Fruit fly (Drosophila melanogaster) whole organism, embryonic: ENCODE measurements around the gene CSN6.
A peak's percentile ranks its signal among the peaks of the same experiment; 100 is the strongest.

Experiments used
- Atf3 ChIP-seq: fragments of 200-800 bp; sonication (Bioruptor generic); optimal IDR thresholded peaks from 3 replicates; lab custom pipeline; 2016; ENCODE audit warnings: missing biosample characterization, missing genetic modification characterization
- CG10979 ChIP-seq: fragments of 200-800 bp; sonication (Bioruptor generic); optimal IDR thresholded peaks from 2 replicates; lab custom pipeline; 2018; ENCODE audit warnings: missing biosample characterization, mild to moderate bottlenecking, missing genetic modification characterization, moderate library complexity
- CG11085 ChIP-seq: fragments of 200-800 bp; sonication (Bioruptor generic); IDR thresholded peaks from 2 replicates; pipeline ENCODE4 v1.3.6; 2022; ENCODE audit warnings: missing biosample characterization, missing genetic modification characterization
- CG11247 ChIP-seq: fragments of 200-800 bp; sonication (Bioruptor generic); IDR thresholded peaks from 2 replicates; pipeline ENCODE4 v1.3.6; 2022; ENCODE audit warnings: missing biosample characterization, missing genetic modification characterization
- CG12155 ChIP-seq: fragments of 200-800 bp; sonication (Bioruptor generic); optimal IDR thresholded peaks from 3 replicates; lab custom pipeline; 2016; ENCODE audit warnings: missing biosample characterization, missing genetic modification characterization
- CG14667 ChIP-seq: fragments of 200-800 bp; sonication (Bioruptor generic); IDR thresholded peaks from 2 replicates; pipeline ENCODE4 v1.3.6; 2022; ENCODE audit warnings: missing biosample characterization, missing genetic modification characterization
- CG15601 ChIP-seq: fragments of 200-800 bp; sonication (Bioruptor generic); optimal IDR thresholded peaks from 3 replicates; lab custom pipeline; 2019; ENCODE audit warnings: missing biosample characterization, mild to moderate bottlenecking, missing genetic modification characterization, moderate library complexity
- CG16863 ChIP-seq: fragments of 200-800 bp; sonication (Bioruptor generic); optimal IDR thresholded peaks from 3 replicates; lab custom pipeline; 2016; ENCODE audit warnings: missing biosample characterization, missing genetic modification characterization
- CG18011 ChIP-seq: fragments of 200-800 bp; sonication (Bioruptor generic); optimal IDR thresholded peaks from 2 replicates; lab custom pipeline; 2017; ENCODE audit warnings: missing biosample characterization, missing genetic modification characterization, mild to moderate bottlenecking, moderate library complexity, missing genotype
- CG1832 ChIP-seq: fragments of 200-800 bp; sonication (Bioruptor generic); optimal IDR thresholded peaks from 2 replicates; lab custom pipeline; 2017; ENCODE audit warnings: missing biosample characterization, mild to moderate bottlenecking, missing genetic modification characterization, inconsistent platforms
- CG2889 ChIP-seq: fragments of 200-800 bp; sonication (Bioruptor generic); IDR thresholded peaks from 3 replicates; pipeline ENCODE4 v1.3.6; 2022; ENCODE audit warnings: missing biosample characterization, missing genetic modification characterization
- CG32767 ChIP-seq: fragments of 200-800 bp; sonication (Bioruptor generic); IDR thresholded peaks from 2 replicates; pipeline ENCODE4 v1.3.6; 2022; ENCODE audit warnings: missing biosample characterization, missing genetic modification characterization
- CG33213 ChIP-seq: fragments of 200-800 bp; sonication (Bioruptor generic); optimal IDR thresholded peaks from 3 replicates; lab custom pipeline; 2016; ENCODE audit warnings: missing biosample characterization, missing genetic modification characterization
- CG33557 ChIP-seq: fragments of 200-800 bp; sonication (Bioruptor generic); optimal IDR thresholded peaks from 2 replicates; lab custom pipeline; 2019; ENCODE audit warnings: missing biosample characterization, mild to moderate bottlenecking, missing genetic modification characterization, moderate library complexity
- CG3726 ChIP-seq: fragments of 200-800 bp; sonication (Bioruptor generic); IDR thresholded peaks from 3 replicates; pipeline ENCODE4, ENCODE4 v1.3.6; 2022; ENCODE audit warnings: missing biosample characterization, missing genetic modification characterization
- CG3995 ChIP-seq: fragments of 200-800 bp; sonication (Bioruptor generic); optimal IDR thresholded peaks from 3 replicates; lab custom pipeline; 2016; ENCODE audit warnings: missing biosample characterization, missing genetic modification characterization
- CG4360 ChIP-seq: fragments of 200-800 bp; sonication (Bioruptor generic); IDR thresholded peaks from 2 replicates; pipeline ENCODE4 v1.3.6; 2022; ENCODE audit warnings: missing biosample characterization, missing genetic modification characterization
- CG7556 ChIP-seq: fragments of 200-800 bp; sonication (Bioruptor generic); optimal IDR thresholded peaks from 2 replicates; lab custom pipeline; 2017; ENCODE audit warnings: missing biosample characterization, mild to moderate bottlenecking, missing genetic modification characterization
- CG7745 ChIP-seq: fragments of 200-800 bp; sonication (Bioruptor generic); optimal IDR thresholded peaks from 2 replicates; lab custom pipeline; 2018; ENCODE audit warnings: missing biosample characterization, mild to moderate bottlenecking, missing genetic modification characterization, moderate library complexity
- CG8281 ChIP-seq: fragments of 200-800 bp; sonication (Bioruptor generic); optimal IDR thresholded peaks from 2 replicates; lab custom pipeline; 2018; ENCODE audit warnings: missing biosample characterization, mild to moderate bottlenecking, missing genetic modification characterization, moderate library complexity
- CG8478 ChIP-seq: fragments of >200 bp; optimal IDR thresholded peaks from 2 replicates; lab custom pipeline; 2018
- CrebB ChIP-seq: fragments of 200-800 bp; sonication (Bioruptor generic); optimal IDR thresholded peaks from 3 replicates; lab custom pipeline; 2018; ENCODE audit warnings: missing biosample characterization, mild to moderate bottlenecking, missing genetic modification characterization
- Deaf1 ChIP-seq: fragments of 200-800 bp; optimal IDR thresholded peaks from 3 replicates; lab custom pipeline; 2019; ENCODE audit warnings: missing biosample characterization, mild to moderate bottlenecking, missing genetic modification characterization, moderate library complexity
- Doc2 ChIP-seq: fragments of 200-800 bp; sonication (Bioruptor generic); IDR thresholded peaks from 2 replicates; pipeline ENCODE4 v1.3.6; 2022; ENCODE audit warnings: missing biosample characterization, missing genetic modification characterization
- Elba2 ChIP-seq: fragments of 200-800 bp; sonication (Bioruptor generic); optimal IDR thresholded peaks from 3 replicates; lab custom pipeline; 2016; ENCODE audit warnings: missing biosample characterization, missing genetic modification characterization
- HLH3B ChIP-seq: fragments of 200-800 bp; sonication (Bioruptor generic); IDR thresholded peaks from 2 replicates; pipeline ENCODE4 v1.3.6; 2022; ENCODE audit warnings: missing biosample characterization, missing genetic modification characterization
- Hmx ChIP-seq: fragments of 200-800 bp; sonication (Bioruptor generic); optimal IDR thresholded peaks from 2 replicates; lab custom pipeline; 2016; ENCODE audit warnings: missing biosample characterization, missing genetic modification characterization
- Med ChIP-seq: fragments of 200-800 bp; sonication (Bioruptor generic); peaks from one replicate; lab custom pipeline; 2016; ENCODE audit warnings: missing biosample characterization, missing genetic modification characterization, mild to moderate bottlenecking, inconsistent platforms, moderate library complexity
- NfI ChIP-seq: fragments of 200-800 bp; sonication (Bioruptor generic); optimal IDR thresholded peaks from 3 replicates; lab custom pipeline; 2018; ENCODE audit warnings: missing biosample characterization, mild to moderate bottlenecking, missing genetic modification characterization, moderate library complexity
- ac ChIP-seq: fragments of 200-800 bp; sonication (Bioruptor generic); optimal IDR thresholded peaks from 3 replicates; lab custom pipeline; 2017; ENCODE audit warnings: missing biosample characterization, mild to moderate bottlenecking, missing genetic modification characterization
- aop ChIP-seq: fragments of 200-800 bp; sonication (Bioruptor generic); IDR thresholded peaks from 2 replicates; pipeline ENCODE4 v1.3.6; 2022; ENCODE audit warnings: missing biosample characterization, missing genetic modification characterization
- croc ChIP-seq: fragments of 200-800 bp; sonication (Bioruptor generic); conservative IDR thresholded peaks from 3 replicates; pipeline ENCODE4 v1.3.6; 2022; ENCODE audit warnings: missing biosample characterization, missing genetic modification characterization
- dan ChIP-seq: fragments of 200-800 bp; sonication (Bioruptor generic); IDR thresholded peaks from 2 replicates; pipeline ENCODE4 v1.3.6; 2022; ENCODE audit warnings: missing biosample characterization, missing genetic modification characterization
- disco-r ChIP-seq: fragments of 200-800 bp; sonication (Bioruptor generic); optimal IDR thresholded peaks from 2 replicates; lab custom pipeline; 2016; ENCODE audit warnings: missing biosample characterization, missing genetic modification characterization
- dm ChIP-seq: fragments of 200-800 bp; sonication (Bioruptor generic); optimal IDR thresholded peaks from 3 replicates; lab custom pipeline; 2016; ENCODE audit warnings: missing biosample characterization, missing genetic modification characterization
- emc ChIP-seq: fragments of 200-800 bp; sonication (Bioruptor generic); optimal IDR thresholded peaks from 2 replicates; lab custom pipeline; 2016; ENCODE audit warnings: missing biosample characterization, missing genetic modification characterization
- ftz-f1 ChIP-seq: fragments of 200-800 bp; sonication (Bioruptor generic); optimal IDR thresholded peaks from 2 replicates; lab custom pipeline; 2016; ENCODE audit warnings: missing biosample characterization, missing genetic modification characterization
- grn ChIP-seq: fragments of 200-800 bp; sonication (Bioruptor generic); optimal IDR thresholded peaks from 3 replicates; lab custom pipeline; 2017; ENCODE audit warnings: missing biosample characterization, missing genetic modification characterization
- gro ChIP-seq: fragments of 200-800 bp; sonication (Bioruptor generic); optimal IDR thresholded peaks from 2 replicates; lab custom pipeline; 2016; ENCODE audit warnings: missing biosample characterization, missing genetic modification characterization
- gt ChIP-seq: fragments of 200-800 bp; sonication (Bioruptor generic); IDR thresholded peaks from 2 replicates; pipeline ENCODE4 v1.3.6; 2022; ENCODE audit warnings: missing biosample characterization, missing genetic modification characterization
- jigr1 ChIP-seq: fragments of 200-800 bp; sonication (Bioruptor generic); IDR thresholded peaks from 3 replicates; pipeline ENCODE4 v1.3.6; 2022; ENCODE audit warnings: missing biosample characterization, missing genetic modification characterization
- jumu ChIP-seq: fragments of 200-800 bp; sonication (Bioruptor generic); optimal IDR thresholded peaks from 3 replicates; lab custom pipeline; 2016; ENCODE audit warnings: missing biosample characterization, missing genetic modification characterization
- lola ChIP-seq, 3 experiments: fragments of >200 bp in 2 of 3; fragments of 200-800 bp in 1 of 3; sonication (Bioruptor generic) in 1 of 3; optimal IDR thresholded peaks; 2 replicates each; lab custom pipeline; 2017 to 2019; ENCODE audit warnings: missing biosample characterization in 3 of 3, missing genetic modification characterization in 3 of 3, mild to moderate bottlenecking in 1 of 3, moderate library complexity in 1 of 3
- phol ChIP-seq: fragments of 200-800 bp; sonication (Bioruptor generic); optimal IDR thresholded peaks from 3 replicates; lab custom pipeline; 2018; ENCODE audit warnings: missing biosample characterization, mild to moderate bottlenecking, missing genetic modification characterization, moderate library complexity
- sna ChIP-seq: fragments of 200-800 bp; sonication (Bioruptor generic); IDR thresholded peaks from 2 replicates; pipeline ENCODE4 v1.3.6; 2022; ENCODE audit warnings: missing biosample characterization, missing genetic modification characterization; ENCODE audit not compliant: partially characterized antibody
- tll ChIP-seq, 2 experiments: fragments of 200-800 bp in 1 of 2; fragments of >200 bp in 1 of 2; sonication (Bioruptor generic) in 1 of 2; optimal IDR thresholded peaks; 2 replicates each; lab custom pipeline; 2017 to 2019; ENCODE audit warnings: missing biosample characterization in 2 of 2, missing genetic modification characterization in 2 of 2, mild to moderate bottlenecking in 1 of 2, moderate library complexity in 1 of 2
- trh ChIP-seq: fragments of 200-800 bp; sonication (Bioruptor generic); optimal IDR thresholded peaks from 2 replicates; lab custom pipeline; 2016; ENCODE audit warnings: missing biosample characterization, missing genetic modification characterization
- vvl ChIP-seq: fragments of 200-800 bp; sonication (Bioruptor generic); IDR thresholded peaks from 2 replicates; pipeline ENCODE4 v1.3.6; 2022; ENCODE audit warnings: missing biosample characterization, missing genetic modification characterization
- wor ChIP-seq: fragments of 200-800 bp; sonication (Bioruptor generic); IDR thresholded peaks from 2 replicates; pipeline ENCODE4 v1.3.6; 2022; ENCODE audit warnings: missing biosample characterization, missing genetic modification characterization
- zen ChIP-seq: fragments of 200-800 bp; sonication (Bioruptor generic); optimal IDR thresholded peaks from 3 replicates; lab custom pipeline; 2018; ENCODE audit warnings: missing biosample characterization, mild to moderate bottlenecking, missing genetic modification characterization, moderate library complexity
- zen2 ChIP-seq: fragments of 200-800 bp; sonication (Bioruptor generic); IDR thresholded peaks from 3 replicates; pipeline ENCODE4 v1.3.6; 2022; ENCODE audit warnings: missing biosample characterization, missing genetic modification characterization; ENCODE audit not compliant: partially characterized antibody

CSN6 gene

dm6 chr3R:22627936-22628513, 47.5 kb downstream of the CSN6 start (continued):
- 0 out of 3 replicates have a peak, but pooled peaks have one; percentile 38 for TF ChIP-seq CG2889 (GFP tag; lab: Robert Waterston, UW)
- no peak for TF ChIP-seq gro (GFP tag; lab: Kevin White, UChicago)
- no peak for TF ChIP-seq aop (GFP tag; lab: Robert Waterston, UW)
- TF ChIP-seq CG3995 (GFP tag; lab: Kevin White, UChicago): no peak
- TF ChIP-seq trh (GFP tag; lab: Kevin White, UChicago): no peak
- no peak for TF ChIP-seq CG10979 (tag; lab: Kevin White, UChicago)
- no peak for TF ChIP-seq ac
- TF ChIP-seq jigr1 (GFP tag; lab: Robert Waterston, UW): no peak
- TF ChIP-seq zen: no peak
- TF ChIP-seq CrebB: no peak
- TF ChIP-seq HLH3B (GFP tag; lab: Robert Waterston, UW): 0 out of 2 replicates have a peak, but pooled peaks have one; percentile 8
- TF ChIP-seq disco-r (GFP tag; lab: Kevin White, UChicago): no peak
- TF ChIP-seq CG14667 (GFP tag; lab: Robert Waterston, UW): no peak
- TF ChIP-seq tll (GFP tag; optimal IDR thresholded peaks at IDR 0.05; lab: Kevin White, UChicago): no peak
- no peak for TF ChIP-seq CG18011 (GFP tag; lab: Kevin White, UChicago)
- TF ChIP-seq croc (GFP tag; lab: Robert Waterston, UW): no peak
- TF ChIP-seq Doc2 (GFP tag; lab: Robert Waterston, UW): no peak
- no peak for TF ChIP-seq jumu (GFP tag; lab: Kevin White, UChicago)
- no peak for TF ChIP-seq phol (tag; lab: Kevin White, UChicago)
- no peak for TF ChIP-seq CG4360
- no peak for TF ChIP-seq CG33213 (GFP tag; lab: Kevin White, UChicago)
- TF ChIP-seq CG12155: peak; percentile 28
- TF ChIP-seq CG32767 (GFP tag; lab: Robert Waterston, UW): peak; percentile 54; the same call in 1 of the 2 replicates
- TF ChIP-seq CG7745 (tag; lab: Kevin White, UChicago): no peak
- TF ChIP-seq CG11247 (GFP tag; lab: Robert Waterston, UW): no peak
- no peak for TF ChIP-seq CG15601 (tag; lab: Kevin White, UChicago)
- no peak for TF ChIP-seq dm (GFP tag; lab: Kevin White, UChicago)
- TF ChIP-seq ftz-f1 (GFP tag; lab: Kevin White, UChicago): no peak
- TF ChIP-seq Atf3: no peak
- TF ChIP-seq Hmx: no peak
- no peak for TF ChIP-seq gt
- TF ChIP-seq CG3726 (GFP tag; lab: Robert Waterston, UW): no peak
- TF ChIP-seq Elba2 (GFP tag; lab: Kevin White, UChicago): no peak
- peak; percentile 32; the same call in 1 of the 2 replicates for TF ChIP-seq wor
- peak; percentile 65 for TF ChIP-seq Med (GFP tag; lab: Kevin White, UChicago)
- TF ChIP-seq emc: no peak
- peak; percentile 42 for TF ChIP-seq NfI
- TF ChIP-seq zen2 (GFP tag; lab: Robert Waterston, UW): no peak
- TF ChIP-seq lola (GFP tag; optimal IDR thresholded peaks at IDR 0.05; lab: Kevin White, UChicago): no peak
- TF ChIP-seq vvl (GFP tag; lab: Robert Waterston, UW): no peak
- no peak for TF ChIP-seq dan (GFP tag; lab: Robert Waterston, UW)
- no peak for TF ChIP-seq CG16863 (GFP tag; lab: Kevin White, UChicago)
- no peak for TF ChIP-seq CG11085 (GFP tag; lab: Robert Waterston, UW)
- no peak for TF ChIP-seq CG7556
- no peak for TF ChIP-seq Deaf1
- TF ChIP-seq CG8478 (lab: Kevin White, UChicago): no peak
- TF ChIP-seq grn (GFP tag; lab: Kevin White, UChicago): no peak
- TF ChIP-seq sna (GFP tag; lab: Robert Waterston, UW): no peak
- TF ChIP-seq CG1832 (GFP tag; lab: Kevin White, UChicago): no peak
- no peak for TF ChIP-seq CG8281 (tag; lab: Kevin White, UChicago)
- TF ChIP-seq CG33557 (GFP tag; lab: Kevin White, UChicago): no peak
